Worm (Caenorhabditis elegans): ENCODE results near the gene lmd-3.

Gene lmd-3

DNA sequence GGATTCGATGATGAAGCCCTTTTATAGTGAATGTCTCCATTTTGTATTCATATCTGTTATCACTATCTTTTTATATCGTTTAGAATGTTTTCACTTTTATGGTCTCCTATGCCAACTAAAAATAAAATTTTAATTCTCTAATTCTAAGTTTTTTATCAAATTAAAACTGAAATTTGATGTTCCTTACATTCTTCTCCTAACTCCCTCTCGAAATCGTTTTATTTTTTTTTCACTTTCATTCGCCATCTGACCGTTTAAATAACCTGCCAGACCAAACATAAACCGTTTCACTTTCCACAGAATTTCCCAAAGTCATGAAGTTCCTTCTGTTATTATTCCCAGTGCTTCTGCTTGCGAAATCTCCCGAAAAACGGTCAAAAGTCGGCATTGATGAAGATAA, 65.4 kb downstream of the lmd-3 start, which contains the start of gene F52E1.5:
Gene F52E1.5, plus strand, starts transcription at position 301 of the 400 bp plus-strand sequence.
- TF ChIP-seq ceh-45 (GFP tag; IDR thresholded peaks at IDR 0.05) (no peak), dve-1 (tag; optimal IDR thresholded peaks at IDR 0.05) (no peak), odd-2 (tag; optimal IDR thresholded peaks at IDR 0.05) (no peak), C38D4.7 (GFP tag; optimal IDR thresholded peaks at IDR 0.05) (no peak), T23F11.4 (GFP tag; optimal IDR thresholded peaks at IDR 0.05) (no peak), ets-4 (tag; optimal IDR thresholded peaks at IDR 0.05) (no peak), hlh-8 (tag; optimal IDR thresholded peaks at IDR 0.05) (no peak), nhr-232 (tag; optimal IDR thresholded peaks at IDR 0.05) (no peak)

DNA sequence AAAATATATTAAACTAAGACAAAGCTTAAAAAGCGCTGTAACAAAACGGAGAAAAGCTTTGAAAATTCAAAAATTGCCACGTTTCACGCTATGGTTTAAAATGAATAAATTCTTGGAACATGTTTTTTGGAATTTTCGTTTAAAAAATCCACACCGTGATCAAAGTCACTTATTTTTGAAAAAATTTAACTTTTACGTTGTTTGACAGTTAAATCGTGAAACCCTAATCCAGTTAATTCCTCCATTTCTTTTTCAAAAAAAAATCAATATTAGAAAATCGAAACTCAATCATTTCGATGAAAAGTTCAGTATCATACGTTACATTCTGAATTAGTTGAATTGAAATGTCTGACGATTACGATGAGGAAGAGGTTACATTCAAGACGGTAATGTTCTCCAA, 68.8 kb downstream of the lmd-3 start, which contains the start of gene F38E1.3:
Gene F38E1.3, plus strand, starts transcription at position 301 of the 400 bp plus-strand sequence.
- TF ChIP-seq nhr-11 (tag; optimal IDR thresholded peaks at IDR 0.05) (no peak), unc-55 (GFP tag; optimal IDR thresholded peaks at IDR 0.05) (no peak), fkh-6 (tag; optimal IDR thresholded peaks at IDR 0.05) (no peak), ceh-19 (GFP tag; optimal IDR thresholded peaks at IDR 0.05) (no peak), ceh-30 (tag; optimal IDR thresholded peaks at IDR 0.05) (no peak), hlh-6 (tag; optimal IDR thresholded peaks at IDR 0.05) (no peak), tbx-7 (tag; optimal IDR thresholded peaks at IDR 0.05) (no peak), unc-86 (tag; optimal IDR thresholded peaks at IDR 0.05) (no peak), elt-4 (tag; optimal IDR thresholded peaks at IDR 0.05) (no peak), ama-1 (optimal IDR thresholded peaks at IDR 0.05) (no peak), K09A11.1 (tag; optimal IDR thresholded peaks at IDR 0.05; ENCODE audit: insufficient read depth) (no peak)

ce11 chrV:8375419-8375818, 69.2 kb downstream of the lmd-3 start, which contains the start of gene F38E1.10:
TSS of gene F38E1.10 (minus strand) at chrV:8375519.
- TF ChIP-seq ceh-24 (tag; optimal IDR thresholded peaks at IDR 0.05) (no peak), hlh-15 (tag; optimal IDR thresholded peaks at IDR 0.05) (no peak), pat-9 (tag; optimal IDR thresholded peaks at IDR 0.05) (no peak), F13H6.1 (tag; optimal IDR thresholded peaks at IDR 0.05) (no peak), C38D4.7 (GFP tag; optimal IDR thresholded peaks at IDR 0.05) (no peak), unc-86 (tag; optimal IDR thresholded peaks at IDR 0.05) (no peak), hlh-13 (GFP tag; optimal IDR thresholded peaks at IDR 0.05) (no peak), tbx-2 (tag; optimal IDR thresholded peaks at IDR 0.05) (no peak), ceh-14 (tag; optimal IDR thresholded peaks at IDR 0.05) (no peak), Y22D7AL.16 (tag; optimal IDR thresholded peaks at IDR 0.05) (no peak), nhr-232 (tag; optimal IDR thresholded peaks at IDR 0.05) (no peak), hlh-6 (tag; optimal IDR thresholded peaks at IDR 0.05) (no peak), ets-4 (tag; optimal IDR thresholded peaks at IDR 0.05) (no peak), pros-1 (tag; optimal IDR thresholded peaks at IDR 0.05) (no peak), ama-1 (optimal IDR thresholded peaks at IDR 0.05) (no peak), ceh-22 (tag; optimal IDR thresholded peaks at IDR 0.05) (no peak), C08G9.2 (tag; optimal IDR thresholded peaks at IDR 0.05) (no peak)

- TF ChIP-seq F13H6.1 (tag; optimal IDR thresholded peaks at IDR 0.05), result no peak
- TF ChIP-seq ceh-24 (tag; optimal IDR thresholded peaks at IDR 0.05), result no peak
- TF ChIP-seq K09A11.1 (tag; optimal IDR thresholded peaks at IDR 0.05; ENCODE audit: insufficient read depth), result no peak
- no peak for TF ChIP-seq unc-86 (tag; optimal IDR thresholded peaks at IDR 0.05)
- no peak for TF ChIP-seq sdc-2 (tag; optimal IDR thresholded peaks at IDR 0.05)
- no peak for TF ChIP-seq lin-11 (tag; optimal IDR thresholded peaks at IDR 0.05)
- TF ChIP-seq elt-2 (tag; optimal IDR thresholded peaks at IDR 0.05), result no peak
- TF ChIP-seq ama-1 (optimal IDR thresholded peaks at IDR 0.05), result no peak
- no peak for TF ChIP-seq ceh-14 (tag; optimal IDR thresholded peaks at IDR 0.05)
- TF ChIP-seq che-1 (tag; optimal IDR thresholded peaks at IDR 0.05), result no peak
- no peak for TF ChIP-seq unc-42 (tag; optimal IDR thresholded peaks at IDR 0.05)
- no peak for TF ChIP-seq madf-2 (tag; optimal IDR thresholded peaks at IDR 0.05)
Observed at ce11 chrV:8370705-8371104, 73.9 kb downstream of the lmd-3 start, which contains the start of gene gpa-2. TSS of gene gpa-2 (plus strand) at chrV:8371005.

Measured in whole organism, late embryonic.